Fruit fly (Drosophila melanogaster): Measurements from ENCODE around the gene phol.

- TF ChIP-seq pan (optimal IDR thresholded peaks at IDR 0.05) (no peak), psq (optimal IDR thresholded peaks at IDR 0.05) (no peak)
These were observed 35.8 kb downstream of the phol start for dm6 chr3L:9420054-9420818.

Measured in whole organism.